Fruit fly (Drosophila melanogaster) whole organism, embryonic: ENCODE results near the gene kibra.

Source experiments
- Ada2b ChIP-seq: fragments of 200-800 bp; sonication (Bioruptor generic); IDR thresholded peaks from 2 replicates; pipeline ENCODE4 v1.3.6; 2022; ENCODE audit warnings: missing biosample characterization, missing genetic modification characterization
- B-H1 ChIP-seq: fragments of 200-800 bp; sonication (Bioruptor generic); IDR thresholded peaks from 3 replicates; pipeline ENCODE4 v1.3.6; 2022; ENCODE audit warnings: missing biosample characterization, missing genetic modification characterization
- CG10267 ChIP-seq: fragments of 200-800 bp; sonication (Bioruptor generic); optimal IDR thresholded peaks from 2 replicates; lab custom pipeline; 2018; ENCODE audit warnings: missing biosample characterization, mild to moderate bottlenecking, missing genetic modification characterization, moderate library complexity
- CG10274 ChIP-seq: fragments of 200-800 bp; sonication (Bioruptor generic); optimal IDR thresholded peaks from 3 replicates; lab custom pipeline; 2017; ENCODE audit warnings: missing biosample characterization, mild to moderate bottlenecking, missing genetic modification characterization
- CG10366 ChIP-seq: fragments of 200-800 bp; sonication (Bioruptor generic); IDR thresholded peaks from 2 replicates; pipeline ENCODE4 v1.3.6; 2022; ENCODE audit warnings: missing biosample characterization, missing genetic modification characterization
- CG11560 ChIP-seq: fragments of 200-800 bp; sonication (Bioruptor generic); IDR thresholded peaks from 3 replicates; pipeline ENCODE4 v1.3.6; 2022; ENCODE audit warnings: missing biosample characterization, missing genetic modification characterization
- CG11696 ChIP-seq: fragments of 200-800 bp; sonication (Bioruptor generic); IDR thresholded peaks from 2 replicates; pipeline ENCODE4 v1.3.6; 2022; ENCODE audit warnings: missing biosample characterization, missing genetic modification characterization
- CG12299 ChIP-seq: fragments of 200-800 bp; sonication (Bioruptor generic); optimal IDR thresholded peaks from 2 replicates; lab custom pipeline; 2018; ENCODE audit warnings: missing biosample characterization, mild to moderate bottlenecking, missing genetic modification characterization
- CG12391 ChIP-seq: fragments of 200-800 bp; sonication (Bioruptor generic); optimal IDR thresholded peaks from 3 replicates; lab custom pipeline; 2018; ENCODE audit warnings: missing biosample characterization, mild to moderate bottlenecking, missing genetic modification characterization, moderate library complexity
- CG15514 ChIP-seq: fragments of 200-800 bp; sonication (Bioruptor generic); optimal IDR thresholded peaks from 3 replicates; lab custom pipeline; 2017; ENCODE audit warnings: missing biosample characterization, missing genetic modification characterization, mild to moderate bottlenecking, moderate library complexity, missing genetic modification reagents
- CG17612 ChIP-seq: fragments of 200-800 bp; sonication (Bioruptor generic); IDR thresholded peaks from 2 replicates; pipeline ENCODE4 v1.3.6; 2022; ENCODE audit warnings: missing biosample characterization, missing genetic modification characterization
- CG17829 ChIP-seq: fragments of 200-800 bp; optimal IDR thresholded peaks from 2 replicates; lab custom pipeline; 2019; ENCODE audit warnings: missing biosample characterization, mild to moderate bottlenecking, missing genetic modification characterization, moderate library complexity
- CG2199 ChIP-seq: fragments of 200-800 bp; sonication (Bioruptor generic); IDR thresholded peaks from 3 replicates; pipeline ENCODE4 v1.3.6; 2022; ENCODE audit warnings: missing biosample characterization, missing genetic modification characterization
- CG3065 ChIP-seq: fragments of 200-800 bp; sonication (Bioruptor generic); optimal IDR thresholded peaks from 2 replicates; lab custom pipeline; 2016; ENCODE audit warnings: missing biosample characterization, missing genetic modification characterization
- CG31365 ChIP-seq: fragments of 200-800 bp; sonication (Bioruptor generic); optimal IDR thresholded peaks from 2 replicates; lab custom pipeline; 2018; ENCODE audit warnings: missing biosample characterization, mild to moderate bottlenecking, missing genetic modification characterization
- CG34224 ChIP-seq: fragments of 200-800 bp; sonication (Bioruptor generic); IDR thresholded peaks from 3 replicates; pipeline ENCODE4 v1.3.6; 2022; ENCODE audit warnings: missing biosample characterization, missing genetic modification characterization; ENCODE audit not compliant: partially characterized antibody
- CG3995 ChIP-seq: fragments of 200-800 bp; sonication (Bioruptor generic); optimal IDR thresholded peaks from 3 replicates; lab custom pipeline; 2016; ENCODE audit warnings: missing biosample characterization, missing genetic modification characterization
- CG5180 ChIP-seq: fragments of 200-800 bp; sonication (Bioruptor generic); optimal IDR thresholded peaks from 3 replicates; lab custom pipeline; 2017; ENCODE audit warnings: missing biosample characterization, missing genetic modification characterization, mild to moderate bottlenecking, moderate library complexity, missing genetic modification reagents
- CG8281 ChIP-seq: fragments of 200-800 bp; sonication (Bioruptor generic); optimal IDR thresholded peaks from 2 replicates; lab custom pipeline; 2018; ENCODE audit warnings: missing biosample characterization, mild to moderate bottlenecking, missing genetic modification characterization, moderate library complexity
- CG9727 ChIP-seq: fragments of 200-800 bp; sonication (Bioruptor generic); optimal IDR thresholded peaks from 3 replicates; lab custom pipeline; 2017; ENCODE audit warnings: missing biosample characterization, mild to moderate bottlenecking, missing genetic modification characterization
- CG9876 ChIP-seq: fragments of 200-800 bp; sonication (Bioruptor generic); optimal IDR thresholded peaks from 2 replicates; lab custom pipeline; 2016; ENCODE audit warnings: missing biosample characterization, missing genetic modification characterization
- Dll ChIP-seq: fragments of 200-800 bp; sonication (Bioruptor generic); IDR thresholded peaks from 4 replicates; pipeline ENCODE4 v1.3.6; 2022; ENCODE audit warnings: missing biosample characterization, missing genetic modification characterization; ENCODE audit not compliant: partially characterized antibody
- Drgx ChIP-seq: fragments of 200-800 bp; sonication (Bioruptor generic); IDR thresholded peaks from 2 replicates; pipeline ENCODE4 v1.3.6; 2022; ENCODE audit warnings: missing biosample characterization, missing genetic modification characterization
- Elba2 ChIP-seq: fragments of 200-800 bp; sonication (Bioruptor generic); optimal IDR thresholded peaks from 3 replicates; lab custom pipeline; 2016; ENCODE audit warnings: missing biosample characterization, missing genetic modification characterization
- Gug ChIP-seq: fragments of 200-800 bp; sonication (Bioruptor generic); IDR thresholded peaks from 4 replicates; pipeline ENCODE4 v1.3.6; 2022; ENCODE audit warnings: missing biosample characterization, missing genetic modification characterization
- HLH54F ChIP-seq: fragments of 200-800 bp; sonication (Bioruptor generic); optimal IDR thresholded peaks from 3 replicates; lab custom pipeline; 2016; ENCODE audit warnings: missing biosample characterization, missing genetic modification characterization
- Lim3 ChIP-seq: fragments of 200-800 bp; sonication (Bioruptor generic); IDR thresholded peaks from 2 replicates; pipeline ENCODE4 v1.3.6; 2022; ENCODE audit warnings: missing biosample characterization, missing genetic modification characterization
- Lpt ChIP-seq: fragments of >200 bp; optimal IDR thresholded peaks from 2 replicates; lab custom pipeline; 2018; ENCODE audit warnings: missing biosample characterization, missing genetic modification characterization
- MESR4 ChIP-seq: fragments of 200-800 bp; sonication (Bioruptor generic); optimal IDR thresholded peaks from 2 replicates; lab custom pipeline; 2018; ENCODE audit warnings: missing biosample characterization, mild to moderate bottlenecking, missing genetic modification characterization, moderate library complexity
- NC2α ChIP-seq: fragments of 200-800 bp; sonication (Bioruptor generic); optimal IDR thresholded peaks from 2 replicates; lab custom pipeline; 2016; ENCODE audit warnings: missing biosample characterization, missing genetic modification characterization
- NfI ChIP-seq: fragments of 200-800 bp; sonication (Bioruptor generic); optimal IDR thresholded peaks from 3 replicates; lab custom pipeline; 2018; ENCODE audit warnings: missing biosample characterization, mild to moderate bottlenecking, missing genetic modification characterization, moderate library complexity
- Pdp1 ChIP-seq, 2 experiments: fragments of 200-800 bp; sonication (Bioruptor generic); optimal IDR thresholded peaks; 3 replicates each; lab custom pipeline; 2016; ENCODE audit warnings: missing biosample characterization in 2 of 2, missing genetic modification characterization in 2 of 2, mild to moderate bottlenecking in 1 of 2, moderate library complexity in 1 of 2
- Sox100B ChIP-seq: fragments of 200-800 bp; sonication (Bioruptor generic); optimal IDR thresholded peaks from 3 replicates; lab custom pipeline; 2018; ENCODE audit warnings: missing biosample characterization, mild to moderate bottlenecking, missing genetic modification characterization
- Sox102F ChIP-seq: fragments of 200-800 bp; sonication (Bioruptor generic); optimal IDR thresholded peaks from 2 replicates; lab custom pipeline; 2018; ENCODE audit warnings: missing biosample characterization, mild to moderate bottlenecking, missing genetic modification characterization, moderate library complexity
- Xrp1 ChIP-seq: fragments of 200-800 bp; sonication (Bioruptor generic); IDR thresholded peaks from 2 replicates; pipeline ENCODE4 v1.3.6; 2022; ENCODE audit warnings: missing biosample characterization, missing genetic modification characterization
- abd-A ChIP-seq: fragments of 200-800 bp; sonication (Bioruptor generic); optimal IDR thresholded peaks from 3 replicates; lab custom pipeline; 2019; ENCODE audit warnings: missing biosample characterization, mild to moderate bottlenecking, missing genetic modification characterization, moderate library complexity
- ap ChIP-seq: fragments of 200-800 bp; sonication (Bioruptor generic); IDR thresholded peaks from 2 replicates; pipeline ENCODE4 v1.3.6; 2022; ENCODE audit warnings: missing biosample characterization, missing genetic modification characterization
- ara ChIP-seq: fragments of 200-800 bp; sonication (Bioruptor generic); IDR thresholded peaks from 2 replicates; pipeline ENCODE4 v1.3.6; 2022; ENCODE audit warnings: missing biosample characterization, missing genetic modification characterization
- az2 ChIP-seq: fragments of 200-800 bp; sonication (Bioruptor generic); optimal IDR thresholded peaks from 3 replicates; lab custom pipeline; 2016; ENCODE audit warnings: missing biosample characterization, missing genetic modification characterization
- cas ChIP-seq: fragments of 200-800 bp; sonication (Bioruptor generic); IDR thresholded peaks from 2 replicates; pipeline ENCODE4 v1.3.6; 2022; ENCODE audit warnings: missing biosample characterization, missing genetic modification characterization
- crol ChIP-seq: fragments of 200-800 bp; sonication (Bioruptor generic); IDR thresholded peaks from 2 replicates; pipeline ENCODE4 v1.3.6; 2022; ENCODE audit warnings: missing biosample characterization, missing genetic modification characterization
- cwo ChIP-seq: fragments of 200-800 bp; sonication (Bioruptor generic); optimal IDR thresholded peaks from 3 replicates; lab custom pipeline; 2017; ENCODE audit warnings: missing biosample characterization, missing genetic modification characterization, mild to moderate bottlenecking, moderate library complexity, missing genetic modification reagents
- dmrt99B ChIP-seq: fragments of 200-800 bp; sonication (Bioruptor generic); optimal IDR thresholded peaks from 2 replicates; lab custom pipeline; 2018; ENCODE audit warnings: missing biosample characterization, mild to moderate bottlenecking, missing genetic modification characterization, moderate library complexity
- ftz-f1 ChIP-seq: fragments of 200-800 bp; sonication (Bioruptor generic); optimal IDR thresholded peaks from 2 replicates; lab custom pipeline; 2016; ENCODE audit warnings: missing biosample characterization, missing genetic modification characterization
- gcm2 ChIP-seq: fragments of 200-800 bp; sonication (Bioruptor generic); optimal IDR thresholded peaks from 2 replicates; lab custom pipeline; 2016; ENCODE audit warnings: missing biosample characterization, missing genetic modification characterization
- lola ChIP-seq, 3 experiments: fragments of >200 bp in 2 of 3; fragments of 200-800 bp in 1 of 3; sonication (Bioruptor generic) in 1 of 3; optimal IDR thresholded peaks; 2 replicates each; lab custom pipeline; 2017 to 2019; ENCODE audit warnings: missing biosample characterization in 3 of 3, missing genetic modification characterization in 3 of 3, mild to moderate bottlenecking in 1 of 3, moderate library complexity in 1 of 3
- nerfin-1 ChIP-seq: fragments of 200-800 bp; sonication (Bioruptor generic); optimal IDR thresholded peaks from 3 replicates; lab custom pipeline; 2019; ENCODE audit warnings: missing biosample characterization, mild to moderate bottlenecking, missing genetic modification characterization, moderate library complexity
- salm ChIP-seq: fragments of 200-800 bp; sonication (Bioruptor generic); optimal IDR thresholded peaks from 2 replicates; lab custom pipeline; 2018; ENCODE audit warnings: missing biosample characterization, mild to moderate bottlenecking, missing genetic modification characterization
- unc-4 ChIP-seq: fragments of 200-800 bp; sonication (Bioruptor generic); IDR thresholded peaks from 2 replicates; pipeline ENCODE4 v1.3.6; 2022; ENCODE audit warnings: missing biosample characterization, missing genetic modification characterization; ENCODE audit not compliant: partially characterized antibody
- vnd ChIP-seq: fragments of 200-800 bp; sonication (Bioruptor generic); IDR thresholded peaks from 3 replicates; pipeline ENCODE4 v1.3.6; 2022; ENCODE audit warnings: missing biosample characterization, missing genetic modification characterization; ENCODE audit not compliant: partially characterized antibody
- zen ChIP-seq: fragments of 200-800 bp; sonication (Bioruptor generic); optimal IDR thresholded peaks from 3 replicates; lab custom pipeline; 2018; ENCODE audit warnings: missing biosample characterization, mild to moderate bottlenecking, missing genetic modification characterization, moderate library complexity

The kibra gene

dm6 chr3R:14672915-14673314, 51.1 kb downstream of the kibra start (continued):
- TF ChIP-seq zen (no peak), Lim3 (GFP tag; lab: Robert Waterston, UW) (no peak), Elba2 (GFP tag; lab: Kevin White, UChicago) (no peak), crol (GFP tag; lab: Robert Waterston, UW) (no peak), gcm2 (no peak), ara (no peak), CG12391 (tag; lab: Kevin White, UChicago) (no peak), Lpt (GFP tag; lab: Kevin White, UChicago) (no peak), cas (GFP tag; lab: Robert Waterston, UW) (no peak), dmrt99B (tag; lab: Kevin White, UChicago) (peak; percentile 19), MESR4 (GFP tag; lab: Kevin White, UChicago) (no peak), NC2α (GFP tag; lab: Kevin White, UChicago) (no peak), Drgx (GFP tag; lab: Robert Waterston, UW) (peak; percentile 65), CG15514 (GFP tag; lab: Kevin White, UChicago) (no peak), CG11696 (GFP tag; lab: Robert Waterston, UW) (peak; percentile 79), Ada2b (0 out of 2 replicates have a peak, but pooled peaks have one; percentile 5), CG34224 (GFP tag; lab: Robert Waterston, UW) (no peak), CG3065 (no peak), CG2199 (GFP tag; lab: Robert Waterston, UW) (no peak), salm (no peak), Sox102F (GFP tag; lab: Kevin White, UChicago) (peak; percentile 11), CG9876 (GFP tag; lab: Kevin White, UChicago) (no peak), CG3995 (GFP tag; lab: Kevin White, UChicago) (no peak), CG17829 (peak; percentile 4), Xrp1 (no peak), nerfin-1 (tag; lab: Kevin White, UChicago) (no peak), abd-A (tag; lab: Kevin White, UChicago) (no peak), HLH54F (GFP tag; lab: Kevin White, UChicago) (no peak), Dll (GFP tag; lab: Robert Waterston, UW) (no peak), CG11560 (tag; lab: Robert Waterston, UW) (no peak), CG8281 (tag; lab: Kevin White, UChicago) (no peak), CG31365 (tag; lab: Kevin White, UChicago) (no peak), vnd (GFP tag; lab: Robert Waterston, UW) (no peak), ap (0 out of 2 replicates have a peak, but pooled peaks have one; percentile 2), cwo (GFP tag; lab: Kevin White, UChicago) (no peak), CG17612 (GFP tag; lab: Robert Waterston, UW) (no peak), B-H1 (GFP tag; lab: Robert Waterston, UW) (no peak), CG10267 (tag; lab: Kevin White, UChicago) (no peak), az2 (GFP tag; lab: Kevin White, UChicago) (no peak), ftz-f1 (GFP tag; lab: Kevin White, UChicago) (no peak), CG12299 (tag; lab: Kevin White, UChicago) (no peak), Pdp1 (GFP tag; optimal IDR thresholded peaks at IDR 0.05; lab: Kevin White, UChicago) (no peak), unc-4 (GFP tag; lab: Robert Waterston, UW) (no peak), CG10274 (no peak), Gug (no peak), lola (GFP tag; optimal IDR thresholded peaks at IDR 0.05; lab: Kevin White, UChicago) (no peak), CG10366 (GFP tag; lab: Robert Waterston, UW) (no peak), NfI (GFP tag; lab: Kevin White, UChicago) (no peak), CG9727 (GFP tag; lab: Kevin White, UChicago) (no peak), CG5180 (GFP tag; lab: Kevin White, UChicago) (no peak), Sox100B (GFP tag; lab: Kevin White, UChicago) (no peak)
